Fruit fly (Drosophila melanogaster) whole organism, wandering third instar larva: ENCODE measurements around the gene Fer3.
A peak's percentile ranks its signal among the peaks of the same experiment; 100 is the strongest.

Source experiments
- Abd-B ChIP-seq: fragments of >200 bp; optimal IDR thresholded peaks from 2 replicates; lab custom pipeline; 2017; ENCODE audit warnings: missing biosample characterization, missing genetic modification characterization
- CG32264 ChIP-seq: fragments of 200-800 bp; sonication (Bioruptor generic); optimal IDR thresholded peaks from 2 replicates; lab custom pipeline; 2016; ENCODE audit warnings: missing biosample characterization, missing genetic modification characterization
- CG9705 ChIP-seq: fragments of 200-800 bp; sonication (Bioruptor generic); optimal IDR thresholded peaks from 2 replicates; lab custom pipeline; 2018; ENCODE audit warnings: missing biosample characterization, mild to moderate bottlenecking, missing genetic modification characterization
- CrebA ChIP-seq: fragments of 200-800 bp; sonication (Bioruptor generic); optimal IDR thresholded peaks from 2 replicates; lab custom pipeline; 2016; ENCODE audit warnings: missing biosample characterization, mild to moderate bottlenecking, missing genetic modification characterization, borderline replicate concordance
- Dfd ChIP-seq: fragments of >200 bp; optimal IDR thresholded peaks from 2 replicates; lab custom pipeline; 2017; ENCODE audit warnings: missing biosample characterization, missing genetic modification characterization
- Dif ChIP-seq: fragments of 200-275, 200-300 bp; sonication (Bioruptor generic); optimal IDR thresholded peaks from 2 replicates; lab custom pipeline; 2018; ENCODE audit warnings: missing biosample characterization, missing genetic modification characterization; ENCODE audit not compliant: partially characterized antibody
- GATAd ChIP-seq: sonication (Bioruptor generic); optimal IDR thresholded peaks from 2 replicates; lab custom pipeline; 2016; ENCODE audit warnings: missing biosample characterization, missing genetic modification characterization
- HLH106 ChIP-seq: fragments of 200-800 bp; optimal IDR thresholded peaks from 3 replicates; lab custom pipeline; 2019; ENCODE audit warnings: missing biosample characterization, mild to moderate bottlenecking, missing genetic modification characterization, moderate library complexity
- Hnf4 ChIP-seq: fragments of 200-800 bp; sonication (Bioruptor generic); optimal IDR thresholded peaks from 2 replicates; lab custom pipeline; 2016; ENCODE audit warnings: missing biosample characterization, mild to moderate bottlenecking, missing genetic modification characterization
- Hr78 ChIP-seq: fragments of >200 bp; optimal IDR thresholded peaks from 2 replicates; lab custom pipeline; 2017; ENCODE audit warnings: missing biosample characterization, missing genetic modification characterization
- Hr83 ChIP-seq: fragments of 200-300 bp; sonication (Bioruptor generic); optimal IDR thresholded peaks from 2 replicates; lab custom pipeline; 2016; ENCODE audit warnings: missing biosample characterization, mild to moderate bottlenecking, missing genetic modification characterization, moderate library complexity; ENCODE audit not compliant: poor library complexity, severe bottlenecking
- Jra ChIP-seq: sonication (Bioruptor generic); optimal IDR thresholded peaks from 2 replicates; lab custom pipeline; 2016; ENCODE audit warnings: missing biosample characterization, missing genetic modification characterization
- Mio ChIP-seq: sonication (Bioruptor generic); optimal IDR thresholded peaks from 2 replicates; lab custom pipeline; 2016; ENCODE audit warnings: missing biosample characterization, missing genetic modification characterization
- Myc ChIP-seq: fragments of >200 bp; optimal IDR thresholded peaks from 2 replicates; lab custom pipeline; 2017
- N ChIP-seq: fragments of >200 bp; optimal IDR thresholded peaks from 2 replicates; lab custom pipeline; 2018; ENCODE audit warnings: missing biosample characterization, missing external identifiers, missing genetic modification characterization
- OdsH ChIP-seq: fragments of 200-800 bp; sonication (Bioruptor generic); optimal IDR thresholded peaks from 2 replicates; lab custom pipeline; 2016; ENCODE audit warnings: missing biosample characterization, mild to moderate bottlenecking, missing genetic modification characterization
- Rel ChIP-seq, 2 experiments: fragments of 200-800 bp; sonication (Bioruptor generic) in 1 of 2; optimal IDR thresholded peaks; 2 replicates in 1 of 2; 3 replicates in 1 of 2; lab custom pipeline; 2016 to 2019; ENCODE audit warnings: mild to moderate bottlenecking in 2 of 2, missing biosample characterization in 2 of 2, missing genetic modification characterization in 2 of 2, moderate library complexity in 1 of 2
- Sp1 ChIP-seq: fragments of 200-800 bp; sonication (Bioruptor generic); optimal IDR thresholded peaks from 3 replicates; lab custom pipeline; 2019; ENCODE audit warnings: missing biosample characterization, mild to moderate bottlenecking, missing genetic modification characterization, moderate library complexity
- Vsx2 ChIP-seq: fragments of 200-300, 225-300 bp; sonication (Bioruptor generic); optimal IDR thresholded peaks from 2 replicates; lab custom pipeline; 2018; ENCODE audit warnings: missing biosample characterization, missing genetic modification characterization; ENCODE audit not compliant: partially characterized antibody
- br ChIP-seq: fragments of 200-800 bp; sonication (Bioruptor generic); optimal IDR thresholded peaks from 2 replicates; lab custom pipeline; 2016; ENCODE audit warnings: missing biosample characterization, missing genetic modification characterization
- brk ChIP-seq: fragments of 200-800 bp; sonication (Bioruptor generic); optimal IDR thresholded peaks from 2 replicates; lab custom pipeline; 2016; ENCODE audit warnings: missing biosample characterization, mild to moderate bottlenecking, missing genetic modification characterization
- dl ChIP-seq, 2 experiments: fragments of 175-275, 200-275 bp in 1 of 2; fragments of 200-275 bp in 1 of 2; sonication (Bioruptor generic); optimal IDR thresholded peaks; lab custom pipeline; 2018; ENCODE audit warnings: mild to moderate bottlenecking in 2 of 2, missing biosample characterization in 2 of 2, missing genetic modification characterization in 2 of 2, moderate library complexity in 2 of 2; ENCODE audit not compliant: partially characterized antibody in 2 of 2, insufficient read depth in 1 of 2
- dmrt93B ChIP-seq: fragments of 200-800 bp; sonication (Bioruptor generic); optimal IDR thresholded peaks from 2 replicates; lab custom pipeline; 2018; ENCODE audit warnings: missing biosample characterization, mild to moderate bottlenecking, missing genetic modification characterization
- dsf ChIP-seq: sonication (Bioruptor generic); optimal IDR thresholded peaks from 2 replicates; lab custom pipeline; 2016; ENCODE audit warnings: missing biosample characterization, missing genetic modification characterization, borderline replicate concordance
- ey ChIP-seq: fragments of 200-800 bp; sonication (Bioruptor generic); optimal IDR thresholded peaks from 2 replicates; lab custom pipeline; 2016; ENCODE audit warnings: missing biosample characterization, missing genetic modification characterization
- foxo ChIP-seq, 2 experiments: fragments of 200-800 bp; sonication (Bioruptor generic); optimal IDR thresholded peaks; 2 replicates in 1 of 2; 3 replicates in 1 of 2; lab custom pipeline; 2016 to 2017; ENCODE audit warnings: missing biosample characterization in 2 of 2, missing genetic modification characterization in 2 of 2
- fru ChIP-seq: fragments of 200-800 bp; sonication (Bioruptor generic); optimal IDR thresholded peaks from 3 replicates; lab custom pipeline; 2016; ENCODE audit warnings: missing biosample characterization, mild to moderate bottlenecking, missing genetic modification characterization
- h ChIP-seq: fragments of 200-800 bp; sonication (Bioruptor generic); optimal IDR thresholded peaks from 3 replicates; lab custom pipeline; 2016; ENCODE audit warnings: missing biosample characterization, mild to moderate bottlenecking, missing genetic modification characterization
- jim ChIP-seq: fragments of 175-275, 200-325 bp; sonication (Bioruptor generic); optimal IDR thresholded peaks from 2 replicates; lab custom pipeline; 2016; ENCODE audit warnings: missing biosample characterization, mild to moderate bottlenecking, missing genetic modification characterization
- lola ChIP-seq: fragments of >200 bp; optimal IDR thresholded peaks from 2 replicates; lab custom pipeline; 2017; ENCODE audit warnings: missing biosample characterization, missing genetic modification characterization
- pan ChIP-seq: fragments of >200 bp; optimal IDR thresholded peaks from 2 replicates; lab custom pipeline; 2017
- psq ChIP-seq: fragments of 200-800 bp; sonication (Bioruptor generic); optimal IDR thresholded peaks from 3 replicates; lab custom pipeline; 2017; ENCODE audit warnings: missing biosample characterization, mild to moderate bottlenecking, missing genetic modification characterization, moderate library complexity
- rgr ChIP-seq: fragments of 200-800 bp; sonication (Bioruptor generic); optimal IDR thresholded peaks from 3 replicates; lab custom pipeline; 2016; ENCODE audit warnings: missing biosample characterization, mild to moderate bottlenecking, missing genetic modification characterization
- sage ChIP-seq: fragments of 200-800 bp; sonication (Bioruptor generic); optimal IDR thresholded peaks from 2 replicates; lab custom pipeline; 2016; ENCODE audit warnings: missing biosample characterization, mild to moderate bottlenecking, missing genetic modification characterization
- sv ChIP-seq: fragments of 200-800 bp; sonication (Bioruptor generic); optimal IDR thresholded peaks from 3 replicates; lab custom pipeline; 2016; ENCODE audit warnings: missing biosample characterization, missing genetic modification characterization
- tai ChIP-seq: sonication (Bioruptor generic); optimal IDR thresholded peaks from 2 replicates; lab custom pipeline; 2016; ENCODE audit warnings: missing biosample characterization, missing genetic modification characterization
- usp ChIP-seq: fragments of >200 bp; optimal IDR thresholded peaks from 2 replicates; lab custom pipeline; 2017; ENCODE audit warnings: missing biosample characterization, missing genetic modification characterization
- woc ChIP-seq: sonication (Bioruptor generic); optimal IDR thresholded peaks from 2 replicates; lab custom pipeline; 2016; ENCODE audit warnings: missing biosample characterization, mild to moderate bottlenecking, missing genetic modification characterization

Fer3 gene

dm6 chr3R:11662617-11663016 lies 31.5 kb downstream of the Fer3 start:
- TF ChIP-seq Vsx2 (GFP tag; lab: Kevin White, UChicago) (no peak), sage (GFP tag; lab: Kevin White, UChicago) (no peak), brk (GFP tag; lab: Kevin White, UChicago) (no peak), rgr (GFP tag; lab: Kevin White, UChicago) (no peak), CG9705 (GFP tag; lab: Kevin White, UChicago) (no peak), tai (GFP tag; lab: Kevin White, UChicago) (no peak), br (GFP tag; lab: Kevin White, UChicago) (no peak), ey (GFP tag; lab: Kevin White, UChicago) (no peak), Hr83 (GFP tag; lab: Kevin White, UChicago) (no peak), fru (GFP tag; lab: Kevin White, UChicago) (no peak), Mio (GFP tag; lab: Kevin White, UChicago) (no peak), sv (no peak)

dm6 chr3R:11661712-11662111 lies 32.4 kb downstream of the Fer3 start:
- no peak for TF ChIP-seq foxo (GFP tag; optimal IDR thresholded peaks at IDR 0.05; lab: Kevin White, UChicago)
- no peak for TF ChIP-seq Mio (GFP tag; lab: Kevin White, UChicago)
- no peak for TF ChIP-seq Vsx2 (GFP tag; lab: Kevin White, UChicago)
- no peak for TF ChIP-seq pan (lab: Kevin White, UChicago)
- TF ChIP-seq fru (GFP tag; lab: Kevin White, UChicago): peak; percentile 0

- no peak for TF ChIP-seq Hr83 (GFP tag; lab: Kevin White, UChicago)
- no peak for TF ChIP-seq Mio (GFP tag; lab: Kevin White, UChicago)
- TF ChIP-seq Hr78 (GFP tag; lab: Kevin White, UChicago): no peak
- no peak for TF ChIP-seq lola (GFP tag; lab: Kevin White, UChicago)
- no peak for TF ChIP-seq N (GFP tag; lab: Kevin White, UChicago)
- no peak for TF ChIP-seq dl (GFP tag; optimal IDR thresholded peaks at IDR 0.05; lab: Kevin White, UChicago; ENCODE audit: insufficient read depth in 1 of 2, partially characterized antibody in 2 of 2)
- no peak for TF ChIP-seq sage (GFP tag; lab: Kevin White, UChicago)
Observed at dm6 chr3R:11661187-11661586, 32.9 kb downstream of the Fer3 start.

- TF ChIP-seq dl (GFP tag; optimal IDR thresholded peaks at IDR 0.05; lab: Kevin White, UChicago; ENCODE audit: insufficient read depth in 1 of 2, partially characterized antibody in 2 of 2) (no peak), GATAd (no peak), fru (GFP tag; lab: Kevin White, UChicago) (peak; percentile 92), Dif (GFP tag; lab: Kevin White, UChicago) (no peak), N (GFP tag; lab: Kevin White, UChicago) (no peak), OdsH (GFP tag; lab: Kevin White, UChicago) (peak; percentile 87), sage (GFP tag; lab: Kevin White, UChicago) (peak; percentile 78), pan (lab: Kevin White, UChicago) (no peak), sv (no peak), lola (GFP tag; lab: Kevin White, UChicago) (no peak), Hr83 (GFP tag; lab: Kevin White, UChicago) (peak; percentile 19), rgr (GFP tag; lab: Kevin White, UChicago) (peak; percentile 88), HLH106 (tag; lab: Kevin White, UChicago) (peak; percentile 83), CrebA (GFP tag; lab: Kevin White, UChicago) (no peak), dmrt93B (GFP tag; lab: Kevin White, UChicago) (peak; percentile 47), CG32264 (GFP tag; lab: Kevin White, UChicago) (peak; percentile 70), foxo (GFP tag; optimal IDR thresholded peaks at IDR 0.05; lab: Kevin White, UChicago) (peak; percentile 42 to 90), h (GFP tag; lab: Kevin White, UChicago) (peak; percentile 91), Jra (GFP tag; lab: Kevin White, UChicago) (peak; percentile 70), psq (GFP tag; lab: Kevin White, UChicago) (peak; percentile 80), tai (GFP tag; lab: Kevin White, UChicago) (peak; percentile 72), Vsx2 (GFP tag; lab: Kevin White, UChicago) (no peak), Myc (lab: Kevin White, UChicago) (no peak), Dfd (GFP tag; lab: Kevin White, UChicago) (no peak), Abd-B (GFP tag; lab: Kevin White, UChicago) (no peak), jim (GFP tag; lab: Kevin White, UChicago) (no peak), CG9705 (GFP tag; lab: Kevin White, UChicago) (peak; percentile 56), Hnf4 (GFP tag; lab: Kevin White, UChicago) (peak; percentile 92), brk (GFP tag; lab: Kevin White, UChicago) (peak; percentile 82), Mio (GFP tag; lab: Kevin White, UChicago) (no peak), woc (peak; percentile 93), usp (GFP tag; lab: Kevin White, UChicago) (no peak), Rel (GFP tag; optimal IDR thresholded peaks at IDR 0.05; lab: Kevin White, UChicago) (peak; percentile 79), Rel (tag; optimal IDR thresholded peaks at IDR 0.05; lab: Kevin White, UChicago) (peak; percentile 69), br (GFP tag; lab: Kevin White, UChicago) (peak; percentile 90), ey (GFP tag; lab: Kevin White, UChicago) (peak; percentile 92), Sp1 (GFP tag; lab: Kevin White, UChicago) (peak; percentile 84), Hr78 (GFP tag; lab: Kevin White, UChicago) (no peak), dsf (GFP tag; lab: Kevin White, UChicago) (no peak)
Observed at dm6 chr3R:11657786-11658193, 36.3 kb downstream of the Fer3 start.
